Fruit fly (Drosophila melanogaster) S2 (cell line): ENCODE measurements around the gene wnd.

Experiments
- CG8478 ChIP-seq: fragments of >200 bp; optimal IDR thresholded peaks from 2 replicates; lab custom pipeline; 2018
- CTCF ChIP-seq, 2 experiments: fragments of >200 bp; optimal IDR thresholded peaks; 2 replicates each; lab custom pipeline; 2018

dm6 chr3L:19579346-19579745 lies 56.2 kb downstream of the wnd start:
- TF ChIP-seq CTCF (optimal IDR thresholded peaks at IDR 0.05; lab: Kevin White, UChicago) (no peak), CG8478 (lab: Kevin White, UChicago) (no peak)
